Worm (Caenorhabditis elegans): Measurements from ENCODE around the gene srh-78.

ce11 chrV:216847-217246 is at the start of gene srh-78:
- TF ChIP-seq sox-2 (GFP tag; IDR thresholded peaks at IDR 0.05) (no peak), pros-1 (tag; optimal IDR thresholded peaks at IDR 0.05) (no peak), elt-2 (tag; optimal IDR thresholded peaks at IDR 0.05) (no peak), ztf-16 (tag; optimal IDR thresholded peaks at IDR 0.05) (no peak), nfya-1 (tag; optimal IDR thresholded peaks at IDR 0.05) (no peak), unc-86 (tag; optimal IDR thresholded peaks at IDR 0.05) (no peak), K09A11.1 (tag; optimal IDR thresholded peaks at IDR 0.05; ENCODE audit: insufficient read depth) (no peak)
